Worm (Caenorhabditis elegans) whole organism, L1 larva: ENCODE measurements around the gene F56D6.12.
A peak's percentile ranks its signal among the peaks of the same experiment; 100 is the strongest.

Experiments used
- C04F5.9 ChIP-seq: sonication (generic microtip); optimal IDR thresholded peaks from 2 replicates; lab custom pipeline; 2016; ENCODE audit warnings: missing genetic modification characterization, missing compliant biosample characterization
- C34B4.2 ChIP-seq: sonication (generic microtip); optimal IDR thresholded peaks from 2 replicates; lab custom pipeline; 2017; ENCODE audit warnings: mild to moderate bottlenecking, missing genetic modification characterization, missing compliant biosample characterization
- Y116A8C.19 ChIP-seq: sonication (generic microtip); optimal IDR thresholded peaks from 2 replicates; lab custom pipeline; 2016; ENCODE audit warnings: missing compliant biosample characterization, missing genetic modification characterization, borderline replicate concordance
- alr-1 ChIP-seq: fragments of 200-800 bp; sonication (Bioruptor generic); optimal IDR thresholded peaks from 2 replicates; lab custom pipeline; 2018; ENCODE audit warnings: borderline replicate concordance, mild to moderate bottlenecking, missing genetic modification characterization, missing compliant biosample characterization
- blmp-1 ChIP-seq: fragments of 150-350 bp; optimal IDR thresholded peaks from 2 replicates; lab custom pipeline; 2014; ENCODE audit warnings: missing biosample characterization, missing genetic modification characterization
- ceh-63 ChIP-seq: fragments of 200-800 bp; sonication (Bioruptor generic); optimal IDR thresholded peaks from 2 replicates; lab custom pipeline; 2018; ENCODE audit warnings: mild to moderate bottlenecking, missing genetic modification characterization, missing compliant biosample characterization
- ceh-90 ChIP-seq: sonication (generic microtip); optimal IDR thresholded peaks from 2 replicates; lab custom pipeline; 2016; ENCODE audit warnings: missing genetic modification characterization, missing compliant biosample characterization
- ces-1 ChIP-seq: fragments of 150-350 bp; optimal IDR thresholded peaks from 2 replicates; lab custom pipeline; 2014; ENCODE audit warnings: missing biosample characterization, missing genetic modification reagents, missing genetic modification characterization
- dpl-1 ChIP-seq, 3 experiments: fragments of 150-350 bp in 2 of 3; sonication (generic microtip) in 1 of 3; optimal IDR thresholded peaks; 2 replicates each; lab custom pipeline; 2014 to 2017; ENCODE audit warnings: missing biosample characterization in 3 of 3, missing genetic modification characterization in 3 of 3, missing genetic modification reagents in 3 of 3
- efl-1 ChIP-seq, 4 experiments: fragments of 150-350 bp; optimal IDR thresholded peaks in 3 of 4; peaks in 1 of 4; 1 replicate in 1 of 4; 2 replicates in 3 of 4; lab custom pipeline; 2014; ENCODE audit warnings: missing biosample characterization in 2 of 4, missing genetic modification characterization in 2 of 4, missing genetic modification reagents in 2 of 4
- efl-3 ChIP-seq: fragments of 200-800 bp; sonication (Bioruptor generic); optimal IDR thresholded peaks from 2 replicates; lab custom pipeline; 2018; ENCODE audit warnings: mild to moderate bottlenecking, missing genetic modification characterization, missing compliant biosample characterization
- egl-13 ChIP-seq: sonication (generic microtip); optimal IDR thresholded peaks from 2 replicates; lab custom pipeline; 2016; ENCODE audit warnings: missing genotype, missing genetic modification reagents, missing genetic modification characterization, missing compliant biosample characterization
- elt-3 ChIP-seq, 6 experiments: fragments of 150-350 bp in 1 of 6; sonication (generic microtip); optimal IDR thresholded peaks; 2 replicates each; lab custom pipeline; 2017 to 2018; ENCODE audit warnings: missing biosample characterization in 6 of 6, missing genetic modification characterization in 6 of 6, inconsistent platforms in 1 of 6
- fkh-8 ChIP-seq: sonication (generic microtip); optimal IDR thresholded peaks from 2 replicates; lab custom pipeline; 2016; ENCODE audit warnings: mild to moderate bottlenecking, missing genetic modification characterization, missing compliant biosample characterization
- fos-1 ChIP-seq: fragments of 150-350 bp; optimal IDR thresholded peaks from 2 replicates; lab custom pipeline; 2014; ENCODE audit warnings: missing biosample characterization, missing genetic modification characterization
- hlh-17 ChIP-seq: fragments of 200-800 bp; sonication (Bioruptor generic); optimal IDR thresholded peaks from 2 replicates; lab custom pipeline; 2018; ENCODE audit warnings: missing genetic modification characterization, mild to moderate bottlenecking, missing compliant biosample characterization, moderate library complexity, borderline replicate concordance
- hpl-2 ChIP-seq: fragments of 150-350 bp; optimal IDR thresholded peaks from 2 replicates; lab custom pipeline; 2014; ENCODE audit warnings: missing biosample characterization, missing genetic modification reagents, missing genetic modification characterization
- lin-13 ChIP-seq: fragments of 150-350 bp; optimal IDR thresholded peaks from 2 replicates; lab custom pipeline; 2014; ENCODE audit warnings: missing biosample characterization, missing genetic modification reagents, missing genetic modification characterization
- lin-14 ChIP-seq: fragments of 200-800 bp; sonication (Bioruptor generic); optimal IDR thresholded peaks from 2 replicates; lab custom pipeline; 2018; ENCODE audit warnings: mild to moderate bottlenecking, missing genetic modification characterization, moderate library complexity, missing compliant biosample characterization
- lin-35 ChIP-seq, 2 experiments: fragments of 150-350 bp; optimal IDR thresholded peaks; 2 replicates each; lab custom pipeline; 2014; ENCODE audit warnings: missing biosample characterization in 2 of 2, missing genetic modification characterization in 2 of 2, missing genetic modification reagents in 2 of 2
- lir-3 ChIP-seq: sonication (generic microtip); optimal IDR thresholded peaks from 2 replicates; lab custom pipeline; 2016; ENCODE audit warnings: mild to moderate bottlenecking, missing genetic modification characterization, moderate library complexity, missing compliant biosample characterization; ENCODE audit not compliant: poor library complexity
- mab-9 ChIP-seq: fragments of 200-800 bp; sonication (Bioruptor generic); IDR thresholded peaks from 2 replicates; pipeline ENCODE4 v1.3.6; 2022; ENCODE audit warnings: missing genetic modification reagents, missing genetic modification characterization, missing compliant biosample characterization
- mdl-1 ChIP-seq, 2 experiments: fragments of 150-350 bp; optimal IDR thresholded peaks; 2 replicates each; lab custom pipeline; 2014 to 2017; ENCODE audit warnings: missing biosample characterization in 2 of 2, missing genetic modification characterization in 2 of 2, inconsistent platforms in 1 of 2
- mef-2 ChIP-seq: fragments of 150-350 bp; optimal IDR thresholded peaks from 2 replicates; lab custom pipeline; 2014; ENCODE audit warnings: missing biosample characterization, missing genetic modification characterization
- mep-1 ChIP-seq: fragments of 150-350 bp; optimal IDR thresholded peaks from 2 replicates; lab custom pipeline; 2014; ENCODE audit warnings: missing biosample characterization, missing genetic modification characterization
- nhr-11 ChIP-seq: fragments of 150-350 bp; optimal IDR thresholded peaks from 2 replicates; lab custom pipeline; 2014; ENCODE audit warnings: missing biosample characterization, missing genetic modification characterization
- nhr-20 ChIP-seq: sonication (generic microtip); optimal IDR thresholded peaks from 2 replicates; lab custom pipeline; 2016; ENCODE audit warnings: mild to moderate bottlenecking, missing genetic modification characterization, missing compliant biosample characterization
- nhr-237 ChIP-seq: fragments of 150-350 bp; optimal IDR thresholded peaks from 2 replicates; lab custom pipeline; 2014; ENCODE audit warnings: missing biosample characterization, missing genetic modification characterization
- nhr-84 ChIP-seq: sonication (generic microtip); optimal IDR thresholded peaks from 2 replicates; lab custom pipeline; 2017; ENCODE audit warnings: missing biosample characterization, missing genetic modification characterization
- nhr-85 ChIP-seq: sonication (generic microtip); peaks from one replicate; lab custom pipeline; 2016; ENCODE audit warnings: missing genetic modification characterization, inconsistent platforms, missing compliant biosample characterization
- nhr-90 ChIP-seq: sonication (generic microtip); optimal IDR thresholded peaks from 2 replicates; lab custom pipeline; 2016; ENCODE audit warnings: mild to moderate bottlenecking, missing genetic modification characterization, missing compliant biosample characterization; ENCODE audit not compliant: poor library complexity
- rnt-1 ChIP-seq: sonication (generic microtip); optimal IDR thresholded peaks from 2 replicates; lab custom pipeline; 2016; ENCODE audit warnings: mild to moderate bottlenecking, missing genetic modification characterization, moderate library complexity, missing compliant biosample characterization
- unc-130 ChIP-seq: fragments of 150-350 bp; optimal IDR thresholded peaks from 2 replicates; lab custom pipeline; 2017; ENCODE audit warnings: missing biosample characterization, missing genetic modification characterization, inconsistent platforms
- unc-86 ChIP-seq: sonication (generic microtip); optimal IDR thresholded peaks from 2 replicates; lab custom pipeline; 2016; ENCODE audit warnings: missing genetic modification characterization, missing compliant biosample characterization
- vab-15 ChIP-seq: sonication (generic microtip); optimal IDR thresholded peaks from 2 replicates; lab custom pipeline; 2017; ENCODE audit warnings: missing genotype, mild to moderate bottlenecking, missing genetic modification characterization, missing compliant biosample characterization
- zip-4 ChIP-seq: fragments of 200-800 bp; sonication (Bioruptor generic); optimal IDR thresholded peaks from 2 replicates; lab custom pipeline; 2018; ENCODE audit warnings: mild to moderate bottlenecking, missing genetic modification characterization, moderate library complexity, missing compliant biosample characterization
- ztf-4 ChIP-seq: fragments of 150-350 bp; optimal IDR thresholded peaks from 2 replicates; lab custom pipeline; 2014; ENCODE audit warnings: missing biosample characterization, missing genetic modification characterization

Gene F56D6.12

DNA sequence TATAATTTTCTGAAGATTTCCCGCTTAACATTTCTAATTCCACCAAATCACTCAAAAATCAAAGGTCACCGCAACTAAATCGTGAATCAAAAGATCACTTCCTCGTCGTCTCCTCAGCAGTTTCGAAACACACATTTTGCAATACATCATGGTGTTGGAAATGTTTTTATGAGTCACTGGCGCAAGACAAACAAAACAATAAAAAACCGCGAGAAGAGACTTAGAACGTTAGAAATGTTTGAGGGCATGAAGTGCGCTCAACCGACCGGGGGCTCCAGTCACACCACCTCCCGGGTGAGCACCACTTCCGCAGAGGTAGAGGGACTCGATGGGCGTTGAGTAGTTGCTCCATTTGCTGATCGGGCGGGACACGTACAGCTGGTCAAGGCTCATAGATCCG is 32.7 kb upstream of the F56D6.12 start (continued):
- TF ChIP-seq zip-4 (GFP tag; lab: Kevin White, UChicago): no peak
- no peak for TF ChIP-seq lin-13 (GFP tag; lab: Kevin White, UChicago)
- no peak for TF ChIP-seq lir-3 (tag; lab: Kevin White, UChicago)
- peak; percentile 30 to 33 for TF ChIP-seq efl-1 (optimal IDR thresholded peaks at IDR 0.05; lab: Kevin White, UChicago)
- peak; percentile 15 to 79 for TF ChIP-seq efl-1 (GFP tag; optimal IDR thresholded peaks at IDR 0.05 in 1 of 2; lab: Kevin White, UChicago)
- peak; percentile 39 for TF ChIP-seq rnt-1 (tag; lab: Kevin White, UChicago)
- no peak for TF ChIP-seq nhr-20 (tag; lab: Kevin White, UChicago)
- no peak for TF ChIP-seq hlh-17 (GFP tag; lab: Kevin White, UChicago)
- TF ChIP-seq Y116A8C.19 (tag; lab: Kevin White, UChicago): no peak
- no peak for TF ChIP-seq nhr-84 (tag; lab: Kevin White, UChicago)
- TF ChIP-seq egl-13 (tag; lab: Kevin White, UChicago): no peak
- TF ChIP-seq lin-14 (GFP tag; lab: Kevin White, UChicago): peak; percentile 79
- no peak for TF ChIP-seq unc-130
- TF ChIP-seq blmp-1 (tag; lab: Kevin White, UChicago): peak; percentile 14
- peak in 1 of 2 experiments; percentile 39 for TF ChIP-seq mdl-1 (tag; optimal IDR thresholded peaks at IDR 0.05; lab: Kevin White, UChicago)
- peak; percentile 9 for TF ChIP-seq mep-1 (tag; lab: Kevin White, UChicago)
- no peak for TF ChIP-seq unc-86 (tag; lab: Kevin White, UChicago)
- peak; percentile 5 to 16 for TF ChIP-seq lin-35 (GFP tag; optimal IDR thresholded peaks at IDR 0.05; lab: Kevin White, UChicago)
- TF ChIP-seq mef-2 (tag; lab: Kevin White, UChicago): no peak
- TF ChIP-seq fkh-8: no peak
- no peak for TF ChIP-seq ceh-63 (GFP tag; lab: Kevin White, UChicago)
- TF ChIP-seq alr-1: no peak
- no peak for TF ChIP-seq hpl-2 (GFP tag; lab: Kevin White, UChicago)
- no peak for TF ChIP-seq nhr-237
- TF ChIP-seq elt-3 (tag; optimal IDR thresholded peaks at IDR 0.05; lab: Kevin White, UChicago): peak in 5 of 6 experiments; percentile 9 to 57 (median 22)
- no peak for TF ChIP-seq vab-15
- no peak for TF ChIP-seq C34B4.2 (tag; lab: Kevin White, UChicago)
- no peak for TF ChIP-seq ceh-90
- TF ChIP-seq ztf-4 (tag; lab: Kevin White, UChicago): no peak
- peak; percentile 74 for TF ChIP-seq fos-1 (tag; lab: Kevin White, UChicago)
- peak in 2 of 3 experiments; percentile 15 to 25 for TF ChIP-seq dpl-1 (GFP tag; optimal IDR thresholded peaks at IDR 0.05; lab: Kevin White, UChicago)
- TF ChIP-seq C04F5.9 (tag; lab: Kevin White, UChicago): no peak
- peak; percentile 76 for TF ChIP-seq nhr-85 (tag; lab: Kevin White, UChicago)

DNA sequence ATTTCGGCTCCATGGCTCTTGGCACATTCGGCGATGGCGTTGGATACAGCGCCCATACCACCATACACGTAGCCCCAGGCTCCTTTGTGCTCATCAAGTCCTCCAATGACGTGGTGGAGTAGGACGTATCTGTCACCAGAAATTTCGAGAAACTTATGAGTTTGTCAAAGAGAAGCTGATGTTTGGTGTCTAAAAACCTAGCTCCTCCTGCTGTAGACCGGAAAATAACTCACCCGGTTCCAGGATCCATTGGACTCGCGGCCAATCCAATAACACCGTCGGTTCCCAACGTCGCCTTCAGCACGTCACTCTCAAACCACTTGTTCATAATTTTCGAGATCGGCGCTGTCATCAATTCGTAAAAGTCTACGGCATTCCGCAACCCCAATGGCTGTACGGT is 31.0 kb upstream of the F56D6.12 start:
- no peak for TF ChIP-seq C04F5.9 (tag; lab: Kevin White, UChicago)
- no peak for TF ChIP-seq mdl-1 (tag; optimal IDR thresholded peaks at IDR 0.05; lab: Kevin White, UChicago)
- TF ChIP-seq mab-9 (GFP tag; lab: Robert Waterston, UW): no peak
- TF ChIP-seq lir-3 (tag; lab: Kevin White, UChicago): no peak
- TF ChIP-seq fkh-8: no peak
- no peak for TF ChIP-seq lin-35 (GFP tag; optimal IDR thresholded peaks at IDR 0.05; lab: Kevin White, UChicago)
- no peak for TF ChIP-seq nhr-11
- TF ChIP-seq nhr-90 (tag; lab: Kevin White, UChicago): no peak
- no peak for TF ChIP-seq blmp-1 (tag; lab: Kevin White, UChicago)
- TF ChIP-seq ces-1 (GFP tag; lab: Kevin White, UChicago): no peak
- TF ChIP-seq efl-3 (GFP tag; lab: Kevin White, UChicago): no peak
